Worm (Caenorhabditis elegans): ENCODE results near the gene ilkp-1.

Gene ilkp-1

ce11 chrII:11052526-11052925 lies 2.5 kb downstream of the ilkp-1 start:
- TF ChIP-seq zag-1 (tag; optimal IDR thresholded peaks at IDR 0.05) (no peak), nhr-77 (tag; optimal IDR thresholded peaks at IDR 0.05) (no peak), ztf-4 (tag; optimal IDR thresholded peaks at IDR 0.05) (no peak), aly-2 (tag; optimal IDR thresholded peaks at IDR 0.05) (no peak), gmeb-1 (tag; optimal IDR thresholded peaks at IDR 0.05) (no peak), nhr-129 (tag; optimal IDR thresholded peaks at IDR 0.05) (no peak), ztf-11 (tag; optimal IDR thresholded peaks at IDR 0.05) (no peak), nhr-11 (tag; optimal IDR thresholded peaks at IDR 0.05) (no peak), unc-62 (GFP tag; optimal IDR thresholded peaks at IDR 0.05) (no peak), ceh-16 (tag; optimal IDR thresholded peaks at IDR 0.05) (no peak), elt-1 (tag; optimal IDR thresholded peaks at IDR 0.05) (no peak), peb-1 (tag; optimal IDR thresholded peaks at IDR 0.05) (no peak), crh-2 (tag; optimal IDR thresholded peaks at IDR 0.05) (no peak), ama-1 (optimal IDR thresholded peaks at IDR 0.05) (no peak), unc-39 (tag; optimal IDR thresholded peaks at IDR 0.05) (no peak), nhr-237 (tag; optimal IDR thresholded peaks at IDR 0.05) (no peak)

DNA sequence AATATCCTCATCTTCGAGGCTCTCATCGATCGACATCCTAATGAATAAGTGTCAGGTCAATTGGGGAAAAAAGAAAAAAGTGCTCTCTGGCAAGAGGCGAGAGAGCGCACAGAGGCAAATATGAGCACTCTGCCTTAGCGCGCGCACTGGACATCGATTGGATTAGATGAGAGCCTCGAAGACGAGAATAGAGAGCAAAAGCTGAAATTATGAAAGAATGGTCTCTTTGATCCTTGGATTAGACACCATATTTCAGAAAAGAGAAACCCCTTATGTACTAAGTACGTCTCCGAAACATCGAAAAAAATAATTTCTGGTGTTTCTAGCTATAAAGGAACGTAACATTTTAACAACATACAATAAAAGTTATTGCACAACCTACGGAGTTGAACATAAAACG lies 5.2 kb downstream of the ilkp-1 start, which contains the start of gene F45E10.2:
Gene F45E10.2, minus strand, starts transcription at position 101 of the 400 bp plus-strand sequence.
- TF ChIP-seq ceh-82 (tag; optimal IDR thresholded peaks at IDR 0.05) (no peak), nhr-23 (tag; optimal IDR thresholded peaks at IDR 0.05) (no peak), nhr-21 (tag; optimal IDR thresholded peaks at IDR 0.05) (no peak), lin-39 (tag; optimal IDR thresholded peaks at IDR 0.05) (no peak), blmp-1 (tag; optimal IDR thresholded peaks at IDR 0.05; ENCODE audit: insufficient read depth) (no peak), nhr-11 (tag; optimal IDR thresholded peaks at IDR 0.05) (no peak), unc-55 (GFP tag; optimal IDR thresholded peaks at IDR 0.05) (no peak), sma-3 (GFP tag; optimal IDR thresholded peaks at IDR 0.05) (no peak), nhr-10 (tag; optimal IDR thresholded peaks at IDR 0.05) (no peak), ceh-16 (tag; optimal IDR thresholded peaks at IDR 0.05) (no peak), zag-1 (tag; optimal IDR thresholded peaks at IDR 0.05) (no peak), unc-62 (GFP tag; optimal IDR thresholded peaks at IDR 0.05) (no peak), crh-2 (tag; optimal IDR thresholded peaks at IDR 0.05) (no peak), lin-13 (GFP tag; optimal IDR thresholded peaks at IDR 0.05) (no peak), gmeb-1 (tag; optimal IDR thresholded peaks at IDR 0.05) (no peak), lsy-2 (tag; optimal IDR thresholded peaks at IDR 0.05) (no peak), ama-1 (optimal IDR thresholded peaks at IDR 0.05) (no peak), ztf-4 (tag; optimal IDR thresholded peaks at IDR 0.05) (no peak), elt-1 (tag; optimal IDR thresholded peaks at IDR 0.05) (no peak), sma-9 (GFP tag; optimal IDR thresholded peaks at IDR 0.05) (no peak), sma-9 (tag; optimal IDR thresholded peaks at IDR 0.05) (no peak)

ce11 chrII:11057256-11057655 lies 7.2 kb downstream of the ilkp-1 start:
- TF ChIP-seq sma-3 (GFP tag; optimal IDR thresholded peaks at IDR 0.05) = peak; percentile 7
- TF ChIP-seq elt-1 (tag; optimal IDR thresholded peaks at IDR 0.05) = no peak
- no peak for TF ChIP-seq skn-1 (tag; optimal IDR thresholded peaks at IDR 0.05)

ce11 chrII:11064191-11064695 lies 14.2 kb downstream of the ilkp-1 start:
- TF ChIP-seq nhr-6 (tag; optimal IDR thresholded peaks at IDR 0.05) = no peak
- no peak for TF ChIP-seq nhr-129 (tag; optimal IDR thresholded peaks at IDR 0.05)
- no peak for TF ChIP-seq lin-39 (tag; optimal IDR thresholded peaks at IDR 0.05)
- TF ChIP-seq ztf-4 (tag; optimal IDR thresholded peaks at IDR 0.05) = no peak
- TF ChIP-seq peb-1 (tag; optimal IDR thresholded peaks at IDR 0.05) = no peak
- TF ChIP-seq aly-2 (tag; optimal IDR thresholded peaks at IDR 0.05) = no peak
- no peak for TF ChIP-seq ztf-11 (tag; optimal IDR thresholded peaks at IDR 0.05)
- no peak for TF ChIP-seq elt-3 (tag; optimal IDR thresholded peaks at IDR 0.05)
- TF ChIP-seq zag-1 (tag; optimal IDR thresholded peaks at IDR 0.05) = no peak
- TF ChIP-seq ceh-16 (tag; optimal IDR thresholded peaks at IDR 0.05) = no peak
- no peak for TF ChIP-seq alr-1 (tag; optimal IDR thresholded peaks at IDR 0.05)
- no peak for TF ChIP-seq nhr-23 (tag; optimal IDR thresholded peaks at IDR 0.05)
- no peak for TF ChIP-seq gmeb-1 (tag; optimal IDR thresholded peaks at IDR 0.05)

ce11 chrII:11072565-11072964 lies 22.5 kb downstream of the ilkp-1 start:
- TF ChIP-seq ztf-1 (GFP tag; conservative IDR thresholded peaks at IDR 0.05) (no peak), ceh-82 (tag; optimal IDR thresholded peaks at IDR 0.05) (no peak), nhr-237 (tag; optimal IDR thresholded peaks at IDR 0.05) (no peak), mdl-1 (tag; optimal IDR thresholded peaks at IDR 0.05) (no peak), Y55F3AM.14 (GFP tag; optimal IDR thresholded peaks at IDR 0.05) (no peak), snpc-4 (tag; optimal IDR thresholded peaks at IDR 0.05) (no peak), ztf-11 (tag; optimal IDR thresholded peaks at IDR 0.05) (no peak), lin-39 (tag; optimal IDR thresholded peaks at IDR 0.05) (no peak), elt-1 (tag; optimal IDR thresholded peaks at IDR 0.05) (no peak), nhr-11 (tag; optimal IDR thresholded peaks at IDR 0.05) (no peak), nhr-12 (tag; optimal IDR thresholded peaks at IDR 0.05) (no peak), dmd-4 (tag; optimal IDR thresholded peaks at IDR 0.05) (no peak), alr-1 (tag; optimal IDR thresholded peaks at IDR 0.05) (no peak), nhr-77 (tag; optimal IDR thresholded peaks at IDR 0.05) (no peak), C34F6.9 (tag; optimal IDR thresholded peaks at IDR 0.05) (no peak), skn-1 (tag; optimal IDR thresholded peaks at IDR 0.05) (no peak), nhr-6 (tag; optimal IDR thresholded peaks at IDR 0.05) (no peak), sma-3 (GFP tag; optimal IDR thresholded peaks at IDR 0.05) (no peak), ceh-16 (tag; optimal IDR thresholded peaks at IDR 0.05) (no peak)
